Fruit fly (Drosophila melanogaster): ENCODE data around the gene MFS3.
A peak's percentile ranks its signal among the peaks of the same experiment; 100 is the strongest.

Gene MFS3

DNA sequence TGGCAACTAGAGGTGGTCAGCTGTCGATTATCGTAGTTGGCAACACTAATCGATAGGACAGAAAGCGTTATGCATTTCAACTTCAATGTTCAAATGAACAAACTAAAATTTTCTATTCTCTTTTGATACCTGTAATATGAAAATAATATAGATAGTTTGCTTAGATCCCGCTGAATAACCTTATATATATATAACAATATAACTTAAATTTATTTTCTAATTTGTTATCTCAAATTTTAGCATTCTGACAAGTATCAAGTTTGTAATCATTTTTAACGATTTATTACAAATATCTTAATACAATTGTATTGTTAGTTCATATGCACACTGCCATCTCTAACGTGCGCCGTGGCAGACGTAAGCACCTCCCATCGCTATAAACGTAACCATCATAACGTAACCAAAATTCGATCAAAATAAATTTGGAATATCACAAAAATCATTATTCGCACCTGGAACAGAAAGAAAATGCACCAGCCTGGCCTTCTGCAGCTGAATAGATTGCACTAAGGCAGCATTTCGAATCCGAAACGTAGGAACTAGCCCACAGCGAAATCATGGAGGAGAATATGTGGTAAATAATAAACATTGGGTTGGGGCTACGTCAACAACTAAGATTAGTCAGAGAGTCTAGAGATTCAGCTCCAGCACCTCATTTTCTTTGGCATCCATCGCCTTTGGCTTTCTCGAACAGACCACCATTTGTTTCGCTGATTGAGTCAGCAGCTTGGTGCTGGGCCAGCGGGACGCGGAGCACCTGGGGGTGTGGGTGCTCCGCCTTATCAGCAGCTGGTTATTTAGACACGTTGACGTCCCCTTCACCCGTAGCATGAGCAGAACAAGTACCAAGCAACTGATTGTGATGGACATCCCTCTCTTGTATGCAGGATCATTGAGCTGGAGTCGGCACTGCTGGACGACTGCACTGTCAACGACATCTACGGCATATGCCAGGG lies 13.8 kb upstream of the MFS3 start, which contains the start of the genes Pino and TBC1D23 (continued):
- TF ChIP-seq nerfin-2 (GFP tag; IDR thresholded peaks at IDR 0.05; ENCODE audit: partially characterized antibody) (peak; percentile 45; the same call in 1 of the 2 replicates), CG30403 (GFP tag; optimal IDR thresholded peaks at IDR 0.05) (peak; percentile 86), CG14860 (GFP tag; IDR thresholded peaks at IDR 0.05; ENCODE audit: partially characterized antibody) (peak; percentile 64; the same call in 2 of the 3 replicates), CG34376 (GFP tag; optimal IDR thresholded peaks at IDR 0.05) (no peak), chm (GFP tag; IDR thresholded peaks at IDR 0.05) (no peak), CG2875 (GFP tag; optimal IDR thresholded peaks at IDR 0.05) (peak; percentile 15), CG17568 (GFP tag; optimal IDR thresholded peaks at IDR 0.05) (no peak), ara (GFP tag; IDR thresholded peaks at IDR 0.05) (peak; percentile 63), CG3407 (GFP tag; optimal IDR thresholded peaks at IDR 0.05) (peak; percentile 2), CG17359 (tag; optimal IDR thresholded peaks at IDR 0.05) (peak; percentile 51), CG18764 (GFP tag; optimal IDR thresholded peaks at IDR 0.05) (peak; percentile 52), CG4617 (GFP tag; optimal IDR thresholded peaks at IDR 0.05; ENCODE audit: borderline replicate concordance) (no peak), CG31388 (GFP tag; optimal IDR thresholded peaks at IDR 0.05) (peak; percentile 25), tup (GFP tag; optimal IDR thresholded peaks at IDR 0.05) (no peak), Hey (tag; optimal IDR thresholded peaks at IDR 0.05) (no peak), emc (GFP tag; optimal IDR thresholded peaks at IDR 0.05) (peak; percentile 2), Ptx1 (GFP tag; IDR thresholded peaks at IDR 0.05) (peak; percentile 84), CG7928 (GFP tag; optimal IDR thresholded peaks at IDR 0.05) (peak; percentile 7), CG9437 (GFP tag; optimal IDR thresholded peaks at IDR 0.05) (peak; percentile 100), kah (GFP tag; optimal IDR thresholded peaks at IDR 0.05) (no peak), CG7372 (GFP tag; IDR thresholded peaks at IDR 0.05) (peak; percentile 61; the same call in 1 of the 2 replicates), ken (GFP tag; IDR thresholded peaks at IDR 0.05) (peak; percentile 72; the same call in 1 of the 3 replicates), ac (GFP tag; optimal IDR thresholded peaks at IDR 0.05) (no peak), Dll (GFP tag; IDR thresholded peaks at IDR 0.05; ENCODE audit: partially characterized antibody) (peak; percentile 84), Oli (tag; optimal IDR thresholded peaks at IDR 0.05) (peak; percentile 33), CG6272 (GFP tag; IDR thresholded peaks at IDR 0.05) (peak; percentile 65), CG4730 (GFP tag; IDR thresholded peaks at IDR 0.05) (peak; percentile 60), CG8281 (tag; optimal IDR thresholded peaks at IDR 0.05) (peak; percentile 38), Opbp (GFP tag; IDR thresholded peaks at IDR 0.05; ENCODE audit: partially characterized antibody) (peak; percentile 52; the same call in 2 of the 3 replicates), cg (GFP tag; optimal IDR thresholded peaks at IDR 0.05) (no peak), inv (GFP tag; IDR thresholded peaks at IDR 0.05; ENCODE audit: partially characterized antibody) (peak; percentile 53), CG11723 (GFP tag; optimal IDR thresholded peaks at IDR 0.05) (peak; percentile 46), CG9727 (GFP tag; optimal IDR thresholded peaks at IDR 0.05) (peak; percentile 66), stc (GFP tag; IDR thresholded peaks at IDR 0.05) (peak; percentile 21; the same call in 1 of the 2 replicates), ERR (GFP tag; optimal IDR thresholded peaks at IDR 0.05) (no peak), NFAT (GFP tag; IDR thresholded peaks at IDR 0.05) (peak; percentile 70), E2f2 (GFP tag; IDR thresholded peaks at IDR 0.05) (peak; percentile 34; the same call in 1 of the 2 replicates), Trl (optimal IDR thresholded peaks at IDR 0.05) (no peak), Trl (GFP tag; optimal IDR thresholded peaks at IDR 0.05) (peak; percentile 2), Ets65A (GFP tag) (peak; percentile 94), nmo (GFP tag; optimal IDR thresholded peaks at IDR 0.05) (peak; percentile 89), CG6175 (GFP tag; IDR thresholded peaks at IDR 0.05) (no peak), CG2116 (GFP tag; optimal IDR thresholded peaks at IDR 0.05) (peak; percentile 75), CG11695 (GFP tag; IDR thresholded peaks at IDR 0.05) (peak; percentile 69), az2 (GFP tag; optimal IDR thresholded peaks at IDR 0.05) (peak; percentile 64), CG11456 (GFP tag; IDR thresholded peaks at IDR 0.05) (peak; percentile 75; the same call in 2 of the 3 replicates), sim (GFP tag; IDR thresholded peaks at IDR 0.05) (no peak), CG7745 (tag; optimal IDR thresholded peaks at IDR 0.05) (no peak)
